Fruit fly (Drosophila melanogaster) whole organism, embryonic: ENCODE data around the gene CG13912.

Experiments used
- Awh ChIP-seq: fragments of 200-800 bp; sonication (Bioruptor generic); IDR thresholded peaks from 2 replicates; pipeline ENCODE4, ENCODE4 v1.3.6; 2022; ENCODE audit warnings: missing biosample characterization, missing genetic modification characterization
- BtbVII ChIP-seq: fragments of 200-800 bp; sonication (Bioruptor generic); optimal IDR thresholded peaks from 3 replicates; lab custom pipeline; 2017; ENCODE audit warnings: missing biosample characterization, mild to moderate bottlenecking, missing genetic modification characterization
- Bteb2 ChIP-seq: fragments of 200-800 bp; sonication (Bioruptor generic); optimal IDR thresholded peaks from 2 replicates; lab custom pipeline; 2016; ENCODE audit warnings: missing biosample characterization, missing genetic modification characterization
- C15 ChIP-seq: fragments of 200-800 bp; sonication (Bioruptor generic); IDR thresholded peaks from 3 replicates; pipeline ENCODE4 v1.3.6; 2022; ENCODE audit warnings: missing biosample characterization, missing genetic modification characterization
- CG10366 ChIP-seq: fragments of 200-800 bp; sonication (Bioruptor generic); IDR thresholded peaks from 2 replicates; pipeline ENCODE4 v1.3.6; 2022; ENCODE audit warnings: missing biosample characterization, missing genetic modification characterization
- CG12659 ChIP-seq: fragments of 200-800 bp; sonication (Bioruptor generic); optimal IDR thresholded peaks from 3 replicates; lab custom pipeline; 2017; ENCODE audit warnings: mild to moderate bottlenecking, missing biosample characterization, missing genetic modification reagents, missing genetic modification characterization
- CG14441 ChIP-seq: fragments of 200-800 bp; sonication (Bioruptor generic); IDR thresholded peaks from 2 replicates; pipeline ENCODE4 v1.3.6; 2022; ENCODE audit warnings: missing biosample characterization, missing genetic modification characterization
- CG1603 ChIP-seq: fragments of 200-800 bp; sonication (Bioruptor generic); optimal IDR thresholded peaks from 2 replicates; lab custom pipeline; 2019; ENCODE audit warnings: missing biosample characterization, mild to moderate bottlenecking, missing genetic modification characterization, moderate library complexity
- CG18262 ChIP-seq: fragments of 200-800 bp; optimal IDR thresholded peaks from 3 replicates; lab custom pipeline; 2019; ENCODE audit warnings: missing biosample characterization, mild to moderate bottlenecking, missing genetic modification characterization, moderate library complexity
- CG31365 ChIP-seq: fragments of 200-800 bp; sonication (Bioruptor generic); optimal IDR thresholded peaks from 2 replicates; lab custom pipeline; 2018; ENCODE audit warnings: missing biosample characterization, mild to moderate bottlenecking, missing genetic modification characterization
- CG3281 ChIP-seq: fragments of 200-800 bp; sonication (Bioruptor generic); optimal IDR thresholded peaks from 3 replicates; lab custom pipeline; 2017; ENCODE audit warnings: missing biosample characterization, mild to moderate bottlenecking, missing genetic modification characterization
- CG33557 ChIP-seq: fragments of 200-800 bp; sonication (Bioruptor generic); optimal IDR thresholded peaks from 2 replicates; lab custom pipeline; 2019; ENCODE audit warnings: missing biosample characterization, mild to moderate bottlenecking, missing genetic modification characterization, moderate library complexity
- CG4282 ChIP-seq: fragments of 200-800 bp; sonication (Bioruptor generic); optimal IDR thresholded peaks from 2 replicates; lab custom pipeline; 2016; ENCODE audit warnings: missing biosample characterization, missing genetic modification characterization
- CG7839 ChIP-seq: fragments of 200-800 bp; sonication (Bioruptor generic); optimal IDR thresholded peaks from 3 replicates; lab custom pipeline; 2018; ENCODE audit warnings: missing biosample characterization, mild to moderate bottlenecking, missing genetic modification characterization, moderate library complexity
- CG8281 ChIP-seq: fragments of 200-800 bp; sonication (Bioruptor generic); optimal IDR thresholded peaks from 2 replicates; lab custom pipeline; 2018; ENCODE audit warnings: missing biosample characterization, mild to moderate bottlenecking, missing genetic modification characterization, moderate library complexity
- Dfd ChIP-seq, 2 experiments: fragments of >200 bp; optimal IDR thresholded peaks; 2 replicates each; lab custom pipeline; 2017; ENCODE audit warnings: missing biosample characterization in 2 of 2, missing genetic modification characterization in 2 of 2
- Dip3 ChIP-seq: fragments of 200-800 bp; sonication (Bioruptor generic); optimal IDR thresholded peaks from 3 replicates; lab custom pipeline; 2016; ENCODE audit warnings: missing biosample characterization, missing genetic modification characterization
- Eip74EF ChIP-seq, 2 experiments: fragments of 200-800 bp in 1 of 2; fragments of >200 bp in 1 of 2; sonication (Bioruptor generic) in 1 of 2; optimal IDR thresholded peaks; 2 replicates each; lab custom pipeline; 2017 to 2019; ENCODE audit warnings: missing biosample characterization in 2 of 2, missing genetic modification characterization in 2 of 2, mild to moderate bottlenecking in 1 of 2, moderate library complexity in 1 of 2
- Gsc ChIP-seq: fragments of 200-800 bp; sonication (Bioruptor generic); IDR thresholded peaks from 2 replicates; pipeline ENCODE4 v1.3.6; 2022; ENCODE audit warnings: missing biosample characterization, missing genetic modification characterization
- Lhr ChIP-seq: fragments of 200-800 bp; sonication (Bioruptor generic); optimal IDR thresholded peaks from 3 replicates; lab custom pipeline; 2017; ENCODE audit warnings: mild to moderate bottlenecking, missing biosample characterization, missing genetic modification reagents, missing genetic modification characterization
- Meics ChIP-seq: fragments of 200-800 bp; sonication (Bioruptor generic); optimal IDR thresholded peaks from 2 replicates; lab custom pipeline; 2017; ENCODE audit warnings: missing biosample characterization, mild to moderate bottlenecking, missing genetic modification characterization
- NFAT ChIP-seq: fragments of 200-800 bp; sonication (Bioruptor generic); IDR thresholded peaks from 2 replicates; pipeline ENCODE4 v1.3.6; 2022; ENCODE audit warnings: missing biosample characterization, missing genetic modification characterization
- Oaz ChIP-seq: fragments of 200-800 bp; sonication (Bioruptor generic); IDR thresholded peaks from 2 replicates; pipeline ENCODE4 v1.3.6; 2022; ENCODE audit warnings: missing biosample characterization, missing genetic modification characterization
- Oli ChIP-seq: fragments of 200-800 bp; sonication (Bioruptor generic); optimal IDR thresholded peaks from 2 replicates; lab custom pipeline; 2018; ENCODE audit warnings: missing biosample characterization, mild to moderate bottlenecking, missing genetic modification characterization, moderate library complexity
- TFAM ChIP-seq: fragments of 200-800 bp; sonication (Bioruptor generic); optimal IDR thresholded peaks from 2 replicates; lab custom pipeline; 2017; ENCODE audit warnings: missing biosample characterization, missing genetic modification characterization, inconsistent platforms
- YL-1 ChIP-seq: fragments of 200-800 bp; sonication (Bioruptor generic); optimal IDR thresholded peaks from 3 replicates; lab custom pipeline; 2017; ENCODE audit warnings: missing biosample characterization, mild to moderate bottlenecking, missing genetic modification characterization
- bab2 ChIP-seq: fragments of 200-800 bp; sonication (Bioruptor generic); optimal IDR thresholded peaks from 2 replicates; lab custom pipeline; 2016; ENCODE audit warnings: missing biosample characterization, missing genetic modification characterization
- cad ChIP-seq: fragments of >200 bp; optimal IDR thresholded peaks from 2 replicates; lab custom pipeline; 2017; ENCODE audit warnings: missing biosample characterization, missing genetic modification characterization
- danr ChIP-seq: fragments of 200-800 bp; sonication (Bioruptor generic); IDR thresholded peaks from 2 replicates; pipeline ENCODE4 v1.3.6; 2022; ENCODE audit warnings: missing biosample characterization, missing genetic modification characterization
- emc ChIP-seq: fragments of 200-800 bp; sonication (Bioruptor generic); optimal IDR thresholded peaks from 2 replicates; lab custom pipeline; 2016; ENCODE audit warnings: missing biosample characterization, missing genetic modification characterization
- gro ChIP-seq: fragments of 200-800 bp; sonication (Bioruptor generic); optimal IDR thresholded peaks from 2 replicates; lab custom pipeline; 2016; ENCODE audit warnings: missing biosample characterization, missing genetic modification characterization
- gsb-n ChIP-seq: fragments of 200-800 bp; sonication (Bioruptor generic); optimal IDR thresholded peaks from 3 replicates; lab custom pipeline; 2018; ENCODE audit warnings: missing biosample characterization, mild to moderate bottlenecking, missing genetic modification characterization
- jing ChIP-seq: fragments of 200-800 bp; sonication (Bioruptor generic); optimal IDR thresholded peaks from 2 replicates; lab custom pipeline; 2018; ENCODE audit warnings: missing biosample characterization, mild to moderate bottlenecking, missing genetic modification characterization
- lov ChIP-seq, 2 experiments: fragments of 200-800 bp in 1 of 2; fragments of >200 bp in 1 of 2; sonication (Bioruptor generic) in 1 of 2; IDR thresholded peaks in 1 of 2; optimal IDR thresholded peaks in 1 of 2; 2 replicates in 1 of 2; 3 replicates in 1 of 2; pipeline versions ENCODE4 v1.3.6 to Lab custom; 2017 to 2022; ENCODE audit warnings: missing biosample characterization in 1 of 2, missing genetic modification characterization in 1 of 2
- maf-S ChIP-seq: fragments of 200-800 bp; sonication (Bioruptor generic); optimal IDR thresholded peaks from 2 replicates; lab custom pipeline; 2016; ENCODE audit warnings: missing biosample characterization, missing genetic modification characterization
- mld ChIP-seq: fragments of 200-800 bp; sonication (Bioruptor generic); IDR thresholded peaks from 3 replicates; pipeline ENCODE4 v1.3.6; 2022; ENCODE audit warnings: missing biosample characterization, missing genetic modification characterization; ENCODE audit not compliant: partially characterized antibody
- onecut ChIP-seq: fragments of 200-800 bp; sonication (Bioruptor generic); IDR thresholded peaks from 2 replicates; pipeline ENCODE4 v1.3.6; 2022; ENCODE audit warnings: missing biosample characterization, missing genetic modification characterization
- otp ChIP-seq: fragments of 200-800 bp; sonication (Bioruptor generic); IDR thresholded peaks from 3 replicates; pipeline ENCODE4, ENCODE4 v1.3.6; 2022; ENCODE audit warnings: missing biosample characterization, missing genetic modification characterization
- pho ChIP-seq: fragments of 200-800 bp; sonication (Bioruptor generic); optimal IDR thresholded peaks from 2 replicates; lab custom pipeline; 2016; ENCODE audit warnings: missing biosample characterization, missing genetic modification characterization
- psq ChIP-seq: fragments of 200-800 bp; sonication (Bioruptor generic); optimal IDR thresholded peaks from 2 replicates; lab custom pipeline; 2017; ENCODE audit warnings: missing biosample characterization, missing genetic modification characterization
- ro ChIP-seq: fragments of 200-800 bp; sonication (Bioruptor generic); IDR thresholded peaks from 2 replicates; pipeline ENCODE4 v1.3.6; 2022; ENCODE audit warnings: missing biosample characterization, missing genetic modification characterization
- sens-2 ChIP-seq: fragments of 200-800 bp; sonication (Bioruptor generic); IDR thresholded peaks from 2 replicates; pipeline ENCODE4 v1.3.6; 2022; ENCODE audit warnings: missing biosample characterization, missing genetic modification characterization
- sisA ChIP-seq: fragments of 200-800 bp; sonication (Bioruptor generic); IDR thresholded peaks from 2 replicates; pipeline ENCODE4 v1.3.6; 2022; ENCODE audit warnings: missing biosample characterization, missing genetic modification characterization
- ssp ChIP-seq: fragments of 200-800 bp; sonication (Bioruptor generic); IDR thresholded peaks from 2 replicates; pipeline ENCODE4 v1.3.6; 2022; ENCODE audit warnings: missing biosample characterization, missing genetic modification characterization
- sug ChIP-seq: fragments of 200-800 bp; optimal IDR thresholded peaks from 2 replicates; lab custom pipeline; 2019; ENCODE audit warnings: missing biosample characterization, mild to moderate bottlenecking, missing genetic modification characterization, moderate library complexity
- ttk ChIP-seq: fragments of 200-800 bp; sonication (Bioruptor generic); IDR thresholded peaks from 2 replicates; pipeline ENCODE4 v2.1.2; 2022; ENCODE audit warnings: missing biosample characterization, missing genetic modification characterization
- wek ChIP-seq: fragments of 200-800 bp; sonication (Bioruptor generic); optimal IDR thresholded peaks from 3 replicates; lab custom pipeline; 2018; ENCODE audit warnings: missing biosample characterization, mild to moderate bottlenecking, missing genetic modification characterization, moderate library complexity
- zen ChIP-seq: fragments of 200-800 bp; sonication (Bioruptor generic); optimal IDR thresholded peaks from 3 replicates; lab custom pipeline; 2018; ENCODE audit warnings: missing biosample characterization, mild to moderate bottlenecking, missing genetic modification characterization, moderate library complexity

CG13912 gene

DNA sequence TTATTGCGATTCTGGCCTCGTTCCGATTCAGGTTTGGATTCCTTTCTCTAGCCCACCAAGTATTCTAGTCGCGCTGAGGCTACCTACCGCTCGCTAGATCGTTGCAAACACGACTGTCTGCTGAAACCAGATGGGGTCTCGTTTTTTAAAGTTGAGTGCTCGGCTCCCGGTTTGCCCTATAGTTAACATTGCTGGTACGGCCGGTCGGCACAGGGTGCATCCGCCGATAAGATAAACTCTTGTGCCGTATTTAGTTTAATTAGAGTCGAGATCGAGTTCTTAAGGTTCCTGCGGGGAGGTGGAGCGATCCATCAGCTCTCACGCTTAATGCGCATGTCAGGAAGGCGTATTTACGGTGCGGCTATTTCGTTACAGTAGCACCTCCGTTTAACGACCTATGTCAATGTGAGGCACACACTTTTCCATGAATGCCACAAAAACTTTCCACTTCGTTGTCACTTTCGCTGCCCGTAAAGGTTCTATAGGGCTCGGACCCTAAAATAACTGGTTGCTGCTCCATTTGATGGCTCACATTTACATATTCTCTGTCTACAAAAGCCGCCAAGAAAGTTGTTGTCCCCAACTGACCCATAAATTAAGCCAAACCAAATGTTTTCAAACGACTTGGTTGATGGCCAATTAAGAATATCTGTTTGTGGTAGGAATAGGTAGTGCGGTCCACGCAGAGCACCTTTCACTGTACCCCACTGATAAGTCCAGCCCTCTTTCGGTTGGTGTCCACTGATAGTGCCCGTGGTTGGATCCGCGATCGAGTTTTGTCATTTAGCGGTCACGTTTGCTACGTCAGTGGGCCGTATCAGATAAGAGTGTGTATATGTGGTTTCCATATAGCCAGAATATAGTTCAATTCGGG is 15.5 kb downstream of the CG13912 start, which contains the start of gene CG9119 (continued):
- TF ChIP-seq lov (optimal IDR thresholded peaks at IDR 0.05; lab: Kevin White, UChicago) (no peak), lov (GFP tag; IDR thresholded peaks at IDR 0.05; lab: Robert Waterston, UW) (no peak), Oli (tag; lab: Kevin White, UChicago) (peak; percentile 72), pho (GFP tag; lab: Kevin White, UChicago) (peak; percentile 70), jing (peak; percentile 9), Eip74EF (GFP tag; optimal IDR thresholded peaks at IDR 0.05; lab: Kevin White, UChicago) (peak in 1 of 2 experiments; percentile 45), ssp (GFP tag; lab: Robert Waterston, UW) (peak; percentile 43), TFAM (GFP tag; lab: Kevin White, UChicago) (no peak), wek (peak; percentile 7), CG10366 (peak; percentile 44), Bteb2 (no peak), ro (GFP tag; lab: Robert Waterston, UW) (no peak), bab2 (peak; percentile 37), ttk (peak; percentile 34; the same call in 1 of the 2 replicates), maf-S (GFP tag; lab: Kevin White, UChicago) (no peak), CG12659 (GFP tag; lab: Kevin White, UChicago) (peak; percentile 69), Dip3 (peak; percentile 80), sug (tag; lab: Kevin White, UChicago) (peak; percentile 83), CG4282 (GFP tag; lab: Kevin White, UChicago) (peak; percentile 25), CG1603 (peak; percentile 59), BtbVII (GFP tag; lab: Kevin White, UChicago) (peak; percentile 39), Dfd (GFP tag; optimal IDR thresholded peaks at IDR 0.05; lab: Kevin White, UChicago) (no peak), cad (GFP tag; lab: Kevin White, UChicago) (no peak), CG7839 (tag; lab: Kevin White, UChicago) (peak; percentile 77), zen (tag; lab: Kevin White, UChicago) (no peak), CG8281 (peak; percentile 19), CG18262 (peak; percentile 74), YL-1 (GFP tag; lab: Kevin White, UChicago) (no peak), CG14441 (peak; percentile 51), sisA (GFP tag; lab: Robert Waterston, UW) (no peak; the same call in 1 of the 2 replicates), Lhr (GFP tag; lab: Kevin White, UChicago) (no peak), Awh (0 out of 2 replicates have a peak, but pooled peaks have one; percentile 40), Meics (GFP tag; lab: Kevin White, UChicago) (peak; percentile 75), danr (0 out of 2 replicates have a peak, but pooled peaks have one; percentile 43), emc (GFP tag; lab: Kevin White, UChicago) (peak; percentile 42), psq (GFP tag; lab: Kevin White, UChicago) (no peak), C15 (GFP tag; lab: Robert Waterston, UW) (no peak), mld (GFP tag; lab: Robert Waterston, UW) (no peak), onecut (GFP tag; lab: Robert Waterston, UW) (peak; percentile 10; the same call in 1 of the 2 replicates), Oaz (no peak), Gsc (no peak), CG31365 (tag; lab: Kevin White, UChicago) (peak; percentile 9), gsb-n (tag; lab: Kevin White, UChicago) (peak; percentile 66), CG33557 (GFP tag; lab: Kevin White, UChicago) (peak; percentile 75), otp (GFP tag; lab: Robert Waterston, UW) (no peak), sens-2 (GFP tag; lab: Robert Waterston, UW) (no peak), CG3281 (peak; percentile 81), NFAT (GFP tag; lab: Robert Waterston, UW) (no peak), gro (no peak)
